Worm (Caenorhabditis elegans) whole organism, L4 larva: Measurements from ENCODE around the gene T22C8.6.

Experiments
- R02D3.7 ChIP-seq: fragments of 150-350 bp; sonication (generic microtip); optimal IDR thresholded peaks from 3 replicates; lab custom pipeline; 2014; ENCODE audit warnings: missing biosample characterization, missing genetic modification characterization
- ZK337.2 ChIP-seq: fragments of 200-800 bp; sonication (Bioruptor generic); IDR thresholded peaks from 2 replicates; pipeline ENCODE4 v1.3.6; 2022; ENCODE audit warnings: missing genetic modification reagents, missing genetic modification characterization, missing compliant biosample characterization
- aly-2 ChIP-seq: sonication (generic microtip); optimal IDR thresholded peaks from 2 replicates; lab custom pipeline; 2018; ENCODE audit warnings: missing biosample characterization, missing genetic modification characterization
- ceh-82 ChIP-seq: sonication (generic microtip); optimal IDR thresholded peaks from 2 replicates; lab custom pipeline; 2017; ENCODE audit warnings: missing biosample characterization, missing genetic modification characterization
- dmd-9 ChIP-seq: fragments of 200-800 bp; sonication (Bioruptor generic); IDR thresholded peaks from 2 replicates; pipeline ENCODE4 v1.3.6; 2022; ENCODE audit warnings: missing genetic modification reagents, missing genetic modification characterization, missing compliant biosample characterization
- duxl-1 ChIP-seq: sonication (generic microtip); optimal IDR thresholded peaks from 2 replicates; lab custom pipeline; 2016; ENCODE audit warnings: mild to moderate bottlenecking, missing genetic modification characterization, moderate library complexity, missing compliant biosample characterization; ENCODE audit not compliant: poor library complexity
- jun-1 ChIP-seq: fragments of 150-350 bp; optimal IDR thresholded peaks from 2 replicates; lab custom pipeline; 2014; ENCODE audit warnings: missing biosample characterization, missing genetic modification reagents, missing genetic modification characterization
- nhr-42 ChIP-seq: fragments of 200-800 bp; sonication (Bioruptor generic); IDR thresholded peaks from 2 replicates; pipeline ENCODE4 v1.3.6; 2022; ENCODE audit warnings: missing genetic modification characterization, missing compliant biosample characterization
- pha-4 ChIP-seq, 2 experiments: fragments of 150-350 bp in 1 of 2; fragments of 200-800 bp in 1 of 2; sonication (Bioruptor generic) in 1 of 2; IDR thresholded peaks in 1 of 2; optimal IDR thresholded peaks in 1 of 2; 2 replicates each; pipeline versions ENCODE4 v1.3.6 to Lab custom; 2014 to 2022; ENCODE audit warnings: missing genetic modification characterization in 2 of 2, missing genetic modification reagents in 2 of 2, missing biosample characterization in 1 of 2, missing compliant biosample characterization in 1 of 2
- pqm-1 ChIP-seq: sonication (generic microtip); optimal IDR thresholded peaks from 2 replicates; lab custom pipeline; 2017; ENCODE audit warnings: missing biosample characterization, missing genetic modification characterization
- tag-97 ChIP-seq: fragments of 200-800 bp; sonication (Bioruptor generic); IDR thresholded peaks from 2 replicates; pipeline ENCODE4 v1.3.6; 2022; ENCODE audit warnings: missing genetic modification characterization, missing compliant biosample characterization
- unc-62 ChIP-seq, 3 experiments: fragments of 150-350 bp in 1 of 3; sonication (generic microtip); optimal IDR thresholded peaks in 2 of 3; peaks in 1 of 3; 1 replicate in 1 of 3; 2 replicates in 2 of 3; lab custom pipeline; 2014 to 2017; ENCODE audit warnings: missing biosample characterization in 3 of 3, missing genetic modification characterization in 3 of 3, missing genetic modification reagents in 3 of 3, missing genotype in 1 of 3
- zag-1 ChIP-seq: fragments of 150-350 bp; optimal IDR thresholded peaks from 2 replicates; lab custom pipeline; 2014; ENCODE audit warnings: missing biosample characterization, missing genetic modification characterization
- zfp-3 ChIP-seq: fragments of 200-800 bp; sonication (Bioruptor generic); conservative IDR thresholded peaks from 2 replicates; pipeline ENCODE4 v1.3.6; 2022; ENCODE audit warnings: missing genetic modification reagents, missing genetic modification characterization, missing compliant biosample characterization

DNA sequence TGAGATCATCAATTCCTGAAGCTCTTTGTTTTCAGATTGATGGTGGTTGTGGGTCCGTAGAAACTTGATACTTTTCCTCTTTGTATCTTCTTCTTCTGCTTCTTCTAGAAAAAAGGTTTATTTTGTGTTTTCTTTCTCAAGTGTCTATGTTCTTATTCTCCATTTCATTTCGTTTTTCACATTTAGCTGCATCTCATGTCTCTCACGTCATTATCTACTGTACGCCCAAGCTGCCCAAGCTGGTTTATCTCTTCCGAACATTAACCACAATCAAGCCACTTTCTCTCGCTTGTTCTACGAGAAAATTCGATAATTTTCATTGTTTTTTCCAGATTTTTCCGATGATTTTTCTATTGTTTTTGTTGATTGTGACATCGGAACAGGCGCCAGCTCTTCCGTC lies 30.9 kb downstream of the T22C8.6 start, which contains the start of gene F28C6.5:
- no peak for TF ChIP-seq unc-62 (GFP tag; optimal IDR thresholded peaks at IDR 0.05 in 1 of 2; lab: Kevin White, UChicago)
- no peak for TF ChIP-seq unc-62 (tag; optimal IDR thresholded peaks at IDR 0.05; lab: Kevin White, UChicago)
- TF ChIP-seq R02D3.7 (tag; lab: Kevin White, UChicago), result no peak
- no peak for TF ChIP-seq nhr-42 (GFP tag; lab: Robert Waterston, UW)
- no peak for TF ChIP-seq ZK337.2 (GFP tag; lab: Robert Waterston, UW)
- TF ChIP-seq jun-1, result no peak
- no peak for TF ChIP-seq dmd-9
- no peak for TF ChIP-seq zag-1 (tag; lab: Kevin White, UChicago)
- TF ChIP-seq duxl-1, result no peak
- no peak for TF ChIP-seq aly-2 (tag; lab: Kevin White, UChicago)
- no peak for TF ChIP-seq pha-4 (GFP tag; IDR thresholded peaks at IDR 0.05; lab: Robert Waterston, UW)
- TF ChIP-seq pha-4 (tag; optimal IDR thresholded peaks at IDR 0.05; lab: Kevin White, UChicago), result no peak
- no peak for TF ChIP-seq pqm-1
- TF ChIP-seq zfp-3 (GFP tag; lab: Robert Waterston, UW), result no peak
- TF ChIP-seq ceh-82 (tag; lab: Kevin White, UChicago), result no peak
- TF ChIP-seq tag-97 (GFP tag; lab: Robert Waterston, UW), result no peak
